Worm (Caenorhabditis elegans) whole organism, mixed stage, embryonic: Measurements from ENCODE around the gene twk-18.

Source experiments
- ceh-39 ChIP-seq: fragments of 150-350 bp; optimal IDR thresholded peaks from 2 replicates; lab custom pipeline; 2014; ENCODE audit warnings: missing biosample characterization, missing genetic modification characterization
- ces-1 ChIP-seq: fragments of 150-350 bp; optimal IDR thresholded peaks from 2 replicates; lab custom pipeline; 2014; ENCODE audit warnings: missing biosample characterization, missing genetic modification reagents, missing genetic modification characterization
- elt-1 ChIP-seq: sonication (generic microtip); optimal IDR thresholded peaks from 2 replicates; lab custom pipeline; 2017; ENCODE audit warnings: missing genetic modification characterization, mild to moderate bottlenecking, missing compliant biosample characterization, antibody characterized with exemption, moderate library complexity, borderline replicate concordance; ENCODE audit not compliant: insufficient read depth
- elt-3 ChIP-seq: fragments of 150-350 bp; optimal IDR thresholded peaks from 2 replicates; lab custom pipeline; 2014; ENCODE audit warnings: missing biosample characterization, missing genetic modification characterization
- mep-1 ChIP-seq: fragments of 150-350 bp; optimal IDR thresholded peaks from 2 replicates; lab custom pipeline; 2017; ENCODE audit warnings: missing biosample characterization, missing genetic modification reagents, missing genetic modification characterization, inconsistent platforms
- nhr-12 ChIP-seq: fragments of 150-350 bp; optimal IDR thresholded peaks from 2 replicates; lab custom pipeline; 2014; ENCODE audit warnings: missing biosample characterization, missing genetic modification characterization
- nhr-237 ChIP-seq: fragments of 150-350 bp; optimal IDR thresholded peaks from 2 replicates; lab custom pipeline; 2014; ENCODE audit warnings: missing biosample characterization, missing genetic modification characterization
- nhr-28 ChIP-seq: fragments of 150-350 bp; optimal IDR thresholded peaks from 2 replicates; lab custom pipeline; 2014; ENCODE audit warnings: missing biosample characterization, missing genetic modification characterization
- unc-39 ChIP-seq: fragments of 150-350 bp; optimal IDR thresholded peaks from 2 replicates; lab custom pipeline; 2014; ENCODE audit warnings: missing biosample characterization, missing genetic modification characterization

- TF ChIP-seq nhr-237 (tag; lab: Kevin White, UChicago) (no peak), elt-1 (tag; lab: Kevin White, UChicago) (no peak), ces-1 (GFP tag; lab: Kevin White, UChicago) (no peak), nhr-12 (no peak), ceh-39 (no peak), elt-3 (tag; lab: Kevin White, UChicago) (no peak), mep-1 (tag; lab: Kevin White, UChicago) (no peak), unc-39 (no peak), nhr-28 (tag; lab: Kevin White, UChicago) (no peak)
These were observed 36.3 kb downstream of the twk-18 start for ce11 chrX:9024270-9024669.
